Fruit fly (Drosophila melanogaster): Measurements from ENCODE around the gene CG9121.

Gene CG9121

dm6 chr2L:5085561-5085960, 34.7 kb upstream of the CG9121 start (continued):
- TF ChIP-seq CG7839 (tag; optimal IDR thresholded peaks at IDR 0.05) = peak; percentile 28
- TF ChIP-seq CG18764 (GFP tag; optimal IDR thresholded peaks at IDR 0.05) = no peak
- TF ChIP-seq CG5245 (GFP tag; optimal IDR thresholded peaks at IDR 0.05) = no peak
- peak; percentile 4 for TF ChIP-seq CG2678 (tag; optimal IDR thresholded peaks at IDR 0.05)
- no peak for TF ChIP-seq Xbp1 (GFP tag; optimal IDR thresholded peaks at IDR 0.05)
- no peak for TF ChIP-seq ash1 (GFP tag; optimal IDR thresholded peaks at IDR 0.05)
- TF ChIP-seq otp (GFP tag; IDR thresholded peaks at IDR 0.05) = 0 out of 3 replicates have a peak, but pooled peaks have one; percentile 18

- TF ChIP-seq scrt (GFP tag; optimal IDR thresholded peaks at IDR 0.05) (no peak), cwo (GFP tag; optimal IDR thresholded peaks at IDR 0.05) (no peak), CG7839 (tag; optimal IDR thresholded peaks at IDR 0.05) (no peak), ro (GFP tag; IDR thresholded peaks at IDR 0.05) (no peak), CG7987 (GFP tag; optimal IDR thresholded peaks at IDR 0.05) (no peak), shn (GFP tag; optimal IDR thresholded peaks at IDR 0.05) (no peak), gem (tag; optimal IDR thresholded peaks at IDR 0.05) (peak; percentile 26), grau (tag; optimal IDR thresholded peaks at IDR 0.05) (peak; percentile 62), CG10431 (GFP tag; optimal IDR thresholded peaks at IDR 0.05) (no peak), wdn (GFP tag; IDR thresholded peaks at IDR 0.05) (no peak), jumu (GFP tag; optimal IDR thresholded peaks at IDR 0.05) (no peak), otp (GFP tag; IDR thresholded peaks at IDR 0.05) (0 out of 3 replicates have a peak, but pooled peaks have one; percentile 23), Adf1 (GFP tag; IDR thresholded peaks at IDR 0.05) (no peak), CG18619 (GFP tag; optimal IDR thresholded peaks at IDR 0.05) (peak; percentile 6), CG10979 (tag; optimal IDR thresholded peaks at IDR 0.05) (no peak), disco-r (GFP tag; optimal IDR thresholded peaks at IDR 0.05) (no peak), peb (GFP tag; IDR thresholded peaks at IDR 0.05) (no peak), CG2202 (tag; optimal IDR thresholded peaks at IDR 0.05) (no peak), CG16815 (GFP tag; optimal IDR thresholded peaks at IDR 0.05) (no peak), Hsf (GFP tag; optimal IDR thresholded peaks at IDR 0.05) (no peak), CG14860 (GFP tag; IDR thresholded peaks at IDR 0.05; ENCODE audit: partially characterized antibody) (0 out of 3 replicates have a peak, but pooled peaks have one; percentile 27), Awh (GFP tag; IDR thresholded peaks at IDR 0.05) (no peak), CG9215 (GFP tag; IDR thresholded peaks at IDR 0.05) (no peak), Lhr (GFP tag; optimal IDR thresholded peaks at IDR 0.05) (no peak), CG14014 (GFP tag; IDR thresholded peaks at IDR 0.05) (no peak), eve (GFP tag; optimal IDR thresholded peaks at IDR 0.05) (peak in 1 of 2 experiments; percentile 46), dimm (GFP tag; IDR thresholded peaks at IDR 0.05) (no peak), maf-S (GFP tag; optimal IDR thresholded peaks at IDR 0.05) (no peak), CG13123 (GFP tag; optimal IDR thresholded peaks at IDR 0.05) (no peak), onecut (GFP tag; IDR thresholded peaks at IDR 0.05) (no peak), hb (GFP tag; IDR thresholded peaks at IDR 0.05; ENCODE audit: partially characterized antibody) (no peak), salm (tag; optimal IDR thresholded peaks at IDR 0.05) (no peak), Xbp1 (GFP tag; optimal IDR thresholded peaks at IDR 0.05) (no peak), Dek (tag; optimal IDR thresholded peaks at IDR 0.05) (no peak), CG30403 (GFP tag; optimal IDR thresholded peaks at IDR 0.05) (no peak), CG11398 (GFP tag; optimal IDR thresholded peaks at IDR 0.05) (no peak), CG11696 (GFP tag; IDR thresholded peaks at IDR 0.05) (no peak), CkIIα-i1 (GFP tag; IDR thresholded peaks at IDR 0.05) (no peak), Rx (GFP tag; IDR thresholded peaks at IDR 0.05) (no peak), Oaz (GFP tag; IDR thresholded peaks at IDR 0.05) (no peak), CoRest (tag; optimal IDR thresholded peaks at IDR 0.05) (no peak), Aef1 (GFP tag; IDR thresholded peaks at IDR 0.05) (no peak), exex (tag; optimal IDR thresholded peaks at IDR 0.05) (no peak), sqz (GFP tag; optimal IDR thresholded peaks at IDR 0.05) (no peak), CG3281 (GFP tag; optimal IDR thresholded peaks at IDR 0.05) (no peak)
These were observed 33.9 kb upstream of the CG9121 start for dm6 chr2L:5084586-5085257.

Measured in whole organism, embryonic.